Worm (Caenorhabditis elegans): ENCODE data around the gene lect-2.
"Not testable (repeated sequence)": the region's sequence is repeated elsewhere in the genome, so short reads cannot be mapped to it uniquely, and the experiment has no call there.

lect-2 gene

DNA sequence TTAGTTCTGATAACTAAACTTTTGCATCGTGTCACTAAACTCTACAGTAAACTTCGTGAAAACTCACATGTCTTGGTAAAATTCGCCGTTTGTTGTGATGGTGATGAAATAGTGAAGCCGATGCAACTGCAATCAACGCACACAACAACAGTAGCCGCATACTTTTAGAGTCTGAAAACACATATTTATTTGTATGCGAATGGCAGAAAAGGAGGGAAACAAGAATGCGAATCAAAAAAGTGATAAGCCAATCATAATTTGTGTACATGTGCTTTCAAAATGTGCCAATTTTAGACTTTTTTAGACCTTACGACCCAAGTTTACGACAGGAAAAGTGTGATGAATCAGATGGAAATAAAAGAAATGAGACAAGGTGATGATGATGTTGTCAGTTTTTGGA is 14.8 kb downstream of the lect-2 start, which contains the start of gene K05F1.10:
Gene K05F1.10, minus strand, starts transcription at position 171 of the 400 bp plus-strand sequence.
- TF ChIP-seq pqm-1 (tag; optimal IDR thresholded peaks at IDR 0.05) (no peak), ama-1 (optimal IDR thresholded peaks at IDR 0.05) (no peak)

DNA sequence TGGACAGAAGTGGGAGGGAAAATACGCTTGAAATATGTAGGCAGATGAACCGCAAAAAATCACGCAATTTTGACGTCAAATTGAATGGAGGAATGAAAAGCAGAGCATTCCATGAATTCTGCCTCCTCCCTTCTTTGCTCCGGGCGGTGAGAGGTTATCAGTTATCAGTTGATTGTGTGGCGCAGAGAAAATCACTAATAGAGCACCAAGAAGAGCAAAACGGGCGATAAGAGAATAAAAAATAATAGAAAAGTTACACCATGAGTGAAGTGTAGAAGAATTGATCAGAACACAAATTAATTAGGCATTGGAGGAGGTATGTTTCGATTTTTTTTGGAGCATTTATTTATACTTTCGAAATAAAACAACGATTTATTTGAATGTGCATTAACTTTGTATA is 16.0 kb downstream of the lect-2 start:
- TF ChIP-seq pha-2 (tag; optimal IDR thresholded peaks at IDR 0.05) (no peak), ztf-16 (tag; optimal IDR thresholded peaks at IDR 0.05) (no peak)

DNA sequence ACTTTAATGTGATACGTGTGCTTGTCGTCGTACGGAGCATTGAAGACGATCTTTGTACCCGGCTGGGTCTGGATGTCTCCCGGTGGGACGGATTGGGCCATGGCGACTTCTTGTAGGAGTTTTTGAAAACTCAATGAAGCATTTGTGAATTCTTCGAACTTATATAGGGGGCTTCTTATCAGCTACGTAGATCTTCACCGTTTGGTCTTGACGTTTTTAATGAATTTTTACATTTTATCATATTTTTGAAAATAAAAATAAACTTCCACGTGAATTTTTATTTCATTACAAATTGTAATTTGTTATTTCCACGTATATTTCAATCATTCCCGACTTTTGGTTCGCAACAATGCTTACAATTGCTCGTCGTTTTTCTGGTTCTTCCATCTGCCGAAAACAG is 19.7 kb downstream of the lect-2 start, which contains the start of the genes msp-64 and ZK1248.5:
Gene msp-64, minus strand, starts transcription at position 101 of the 400 bp plus-strand sequence.
Gene ZK1248.5, plus strand, starts transcription at position 285 of the 400 bp plus-strand sequence.
- no peak for TF ChIP-seq fax-1 (tag; optimal IDR thresholded peaks at IDR 0.05)
- TF ChIP-seq ceh-30 (tag; optimal IDR thresholded peaks at IDR 0.05), result no peak
- TF ChIP-seq ceh-34 (tag; optimal IDR thresholded peaks at IDR 0.05), result no peak
- no peak for TF ChIP-seq hlh-30 (tag; optimal IDR thresholded peaks at IDR 0.05; ENCODE audit: insufficient read depth)
- TF ChIP-seq ama-1 (optimal IDR thresholded peaks at IDR 0.05), result no peak
- no peak for TF ChIP-seq ceh-18 (tag; optimal IDR thresholded peaks at IDR 0.05)
- TF ChIP-seq T23F11.4 (GFP tag; optimal IDR thresholded peaks at IDR 0.05), result no peak
- no peak for TF ChIP-seq ceh-9 (tag; optimal IDR thresholded peaks at IDR 0.05)
- no peak for TF ChIP-seq hlh-15 (tag; optimal IDR thresholded peaks at IDR 0.05)
- TF ChIP-seq ttx-3 (tag; optimal IDR thresholded peaks at IDR 0.05), result no peak
- TF ChIP-seq nhr-232 (tag; optimal IDR thresholded peaks at IDR 0.05), result no peak
- no peak for TF ChIP-seq pat-9 (tag; optimal IDR thresholded peaks at IDR 0.05)
- TF ChIP-seq ztf-16 (tag; optimal IDR thresholded peaks at IDR 0.05), result no peak
- no peak for TF ChIP-seq ets-4 (tag; optimal IDR thresholded peaks at IDR 0.05)
- TF ChIP-seq dve-1 (tag; optimal IDR thresholded peaks at IDR 0.05), result no peak
- no peak for TF ChIP-seq pax-1 (tag; optimal IDR thresholded peaks at IDR 0.05)
- no peak for TF ChIP-seq elt-4 (tag; optimal IDR thresholded peaks at IDR 0.05)
- TF ChIP-seq che-1 (tag; optimal IDR thresholded peaks at IDR 0.05), result no peak

DNA sequence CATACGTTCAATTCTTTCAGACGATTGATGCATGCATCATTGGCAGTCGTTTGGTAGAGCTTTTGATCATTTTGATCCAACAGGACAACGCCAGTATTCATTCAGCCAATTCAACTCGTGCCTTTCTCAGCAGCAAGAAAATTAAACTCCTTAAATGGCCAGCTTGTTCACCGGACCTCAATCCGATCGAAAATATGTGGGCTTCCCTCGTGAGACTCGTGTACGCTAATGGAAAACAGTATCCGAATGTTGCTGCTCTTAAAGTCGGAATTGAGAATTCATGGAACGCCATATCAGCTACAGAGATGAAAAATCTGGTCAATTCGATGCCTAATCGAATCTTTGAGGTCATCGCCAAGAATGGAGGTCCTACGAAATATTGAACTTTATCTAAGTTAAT is 24.9 kb downstream of the lect-2 start, which contains the start of gene wago-5:
Gene wago-5, minus strand, starts transcription at position 101 of the 400 bp plus-strand sequence.
- TF ChIP-seq K09A11.1 (tag; optimal IDR thresholded peaks at IDR 0.05; ENCODE audit: insufficient read depth); unc-55 (GFP tag; optimal IDR thresholded peaks at IDR 0.05); pros-1 (tag; optimal IDR thresholded peaks at IDR 0.05): not testable (repeated sequence)

DNA sequence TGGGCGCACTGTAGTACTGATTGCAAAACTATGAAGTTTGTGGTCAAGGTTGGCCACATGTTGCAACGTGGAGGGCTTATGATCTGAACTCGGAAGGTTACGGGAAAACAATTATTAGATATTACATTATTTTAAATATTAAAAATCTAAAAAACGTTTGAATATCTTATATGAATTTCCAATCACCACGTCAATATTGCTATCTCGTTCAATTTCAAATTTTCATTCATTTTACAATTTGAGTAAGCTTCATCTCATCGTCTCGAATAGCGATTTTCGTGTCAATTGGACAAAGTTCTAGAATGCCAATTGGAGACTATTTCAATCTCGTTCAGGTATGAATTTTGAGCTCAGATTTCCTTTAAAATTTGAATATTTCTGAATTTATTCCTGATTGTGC is 25.8 kb downstream of the lect-2 start, which contains the start of gene ZK1248.20:
Gene ZK1248.20, plus strand, starts transcription at position 301 of the 400 bp plus-strand sequence.
- TF ChIP-seq ceh-22 (tag; optimal IDR thresholded peaks at IDR 0.05) (no peak), unc-55 (GFP tag; optimal IDR thresholded peaks at IDR 0.05) (no peak), eyg-1 (tag; optimal IDR thresholded peaks at IDR 0.05) (no peak), lim-6 (tag; optimal IDR thresholded peaks at IDR 0.05) (no peak), dmd-4 (tag; optimal IDR thresholded peaks at IDR 0.05; ENCODE audit: borderline replicate concordance) (no peak), ama-1 (optimal IDR thresholded peaks at IDR 0.05) (no peak), npax-4 (tag; optimal IDR thresholded peaks at IDR 0.05) (no peak), T23F11.4 (GFP tag; optimal IDR thresholded peaks at IDR 0.05) (no peak), elt-2 (tag; optimal IDR thresholded peaks at IDR 0.05) (no peak), unc-42 (tag; optimal IDR thresholded peaks at IDR 0.05) (no peak), ttx-3 (tag; optimal IDR thresholded peaks at IDR 0.05) (no peak)

- no peak for TF ChIP-seq ahr-1 (tag; optimal IDR thresholded peaks at IDR 0.05)
- TF ChIP-seq gmeb-2 (tag; optimal IDR thresholded peaks at IDR 0.05), result no peak
- TF ChIP-seq ceh-48 (tag; optimal IDR thresholded peaks at IDR 0.05), result no peak
- no peak for TF ChIP-seq ceh-31 (tag; optimal IDR thresholded peaks at IDR 0.05)
- TF ChIP-seq zip-5 (tag; optimal IDR thresholded peaks at IDR 0.05), result no peak
- no peak for TF ChIP-seq ceh-18 (tag; optimal IDR thresholded peaks at IDR 0.05)
- no peak for TF ChIP-seq eyg-1 (tag; optimal IDR thresholded peaks at IDR 0.05)
- no peak for TF ChIP-seq unc-55 (GFP tag; optimal IDR thresholded peaks at IDR 0.05)
- no peak for TF ChIP-seq ceh-34 (tag; optimal IDR thresholded peaks at IDR 0.05)
- no peak for TF ChIP-seq mec-3 (tag; optimal IDR thresholded peaks at IDR 0.05; ENCODE audit: borderline replicate concordance)
- no peak for TF ChIP-seq fkh-6 (tag; optimal IDR thresholded peaks at IDR 0.05)
- no peak for TF ChIP-seq elt-2 (tag; optimal IDR thresholded peaks at IDR 0.05)
- TF ChIP-seq ceh-30 (tag; optimal IDR thresholded peaks at IDR 0.05), result no peak
- no peak for TF ChIP-seq ceh-22 (tag; optimal IDR thresholded peaks at IDR 0.05)
- no peak for TF ChIP-seq elt-4 (tag; optimal IDR thresholded peaks at IDR 0.05)
- no peak for TF ChIP-seq syd-9 (tag; optimal IDR thresholded peaks at IDR 0.05)
Measured at ce11 chrII:5818298-5818697, 27.8 kb downstream of the lect-2 start, which contains the start of gene ZK1248.4. ZK1248.4 (plus strand) TSS chrII:5818598.

Measured in whole organism, late embryonic.